Fruit fly (Drosophila melanogaster) whole organism, pupa: ENCODE data around the gene CG2126.
A peak's percentile ranks its signal among the peaks of the same experiment; 100 is the strongest.

ENCODE experiments used
- CG10348 ChIP-seq: fragments of 200-800 bp; sonication (Bioruptor generic); IDR thresholded peaks from 2 replicates; pipeline ENCODE4 v1.3.6; 2022; ENCODE audit warnings: missing biosample characterization, missing genetic modification characterization
- CG12605 ChIP-seq: fragments of 200-800 bp; sonication (Bioruptor generic); IDR thresholded peaks from 2 replicates; pipeline ENCODE4 v1.3.6; 2022; ENCODE audit warnings: missing biosample characterization, missing genetic modification characterization
- CG13204 ChIP-seq: fragments of 200-800 bp; sonication (Bioruptor generic); optimal IDR thresholded peaks from 2 replicates; lab custom pipeline; 2018; ENCODE audit warnings: missing biosample characterization, mild to moderate bottlenecking, missing genetic modification characterization, moderate library complexity
- CG14655 ChIP-seq: fragments of 200-800 bp; sonication (Bioruptor generic); optimal IDR thresholded peaks from 3 replicates; lab custom pipeline; 2017; ENCODE audit warnings: mild to moderate bottlenecking, missing biosample characterization, missing genetic modification reagents, missing genetic modification characterization
- CG15710 ChIP-seq: fragments of 200-800 bp; sonication (Bioruptor generic); optimal IDR thresholded peaks from 2 replicates; lab custom pipeline; 2018; ENCODE audit warnings: missing biosample characterization, mild to moderate bottlenecking, missing genetic modification characterization, moderate library complexity
- CG17806 ChIP-seq: fragments of 200-800 bp; sonication (Bioruptor generic); optimal IDR thresholded peaks from 2 replicates; lab custom pipeline; 2018; ENCODE audit warnings: missing biosample characterization, mild to moderate bottlenecking, missing genetic modification characterization, moderate library complexity
- CG32121 ChIP-seq: fragments of 200-800 bp; sonication (Bioruptor generic); IDR thresholded peaks from 2 replicates; pipeline ENCODE4 v1.3.6; 2022; ENCODE audit warnings: missing biosample characterization, missing genetic modification characterization
- CG34367 ChIP-seq: fragments of 200-800 bp; sonication (Bioruptor generic); optimal IDR thresholded peaks from 2 replicates; lab custom pipeline; 2018; ENCODE audit warnings: missing biosample characterization, mild to moderate bottlenecking, missing genetic modification characterization
- CG4496 ChIP-seq: fragments of 200-800 bp; sonication (Bioruptor generic); IDR thresholded peaks from 3 replicates; pipeline ENCODE4 v1.3.6; 2022; ENCODE audit warnings: missing biosample characterization, missing genetic modification characterization
- CG8159 ChIP-seq: fragments of 200-800 bp; sonication (Bioruptor generic); optimal IDR thresholded peaks from 3 replicates; lab custom pipeline; 2018; ENCODE audit warnings: missing biosample characterization, mild to moderate bottlenecking, missing genetic modification characterization, moderate library complexity
- CG8301 ChIP-seq: fragments of 200-800 bp; sonication (Bioruptor generic); optimal IDR thresholded peaks from 2 replicates; lab custom pipeline; 2018; ENCODE audit warnings: missing biosample characterization, mild to moderate bottlenecking, missing genetic modification characterization
- CG9948 ChIP-seq: fragments of 200-800 bp; sonication (Bioruptor generic); optimal IDR thresholded peaks from 2 replicates; lab custom pipeline; 2018; ENCODE audit warnings: missing biosample characterization, mild to moderate bottlenecking, missing genetic modification characterization, moderate library complexity
- D1 ChIP-seq: fragments of 200-800 bp; sonication (Bioruptor generic); optimal IDR thresholded peaks from 2 replicates; lab custom pipeline; 2018; ENCODE audit warnings: missing biosample characterization, mild to moderate bottlenecking, missing genetic modification characterization, moderate library complexity
- EcR ChIP-seq: fragments of 200-800 bp; sonication (Bioruptor generic); optimal IDR thresholded peaks from 3 replicates; lab custom pipeline; 2019; ENCODE audit warnings: missing biosample characterization, missing genetic modification characterization, mild to moderate bottlenecking, moderate library complexity, missing genetic modification reagents
- Ets98B ChIP-seq: fragments of 200-800 bp; sonication (Bioruptor generic); IDR thresholded peaks from 2 replicates; pipeline ENCODE4 v1.3.6; 2022; ENCODE audit warnings: missing biosample characterization, missing genetic modification characterization
- Pif1A ChIP-seq: fragments of 200-800 bp; sonication (Bioruptor generic); optimal IDR thresholded peaks from 3 replicates; lab custom pipeline; 2016; ENCODE audit warnings: missing biosample characterization, missing genetic modification characterization
- Pif1B ChIP-seq: fragments of 200-800 bp; sonication (Bioruptor generic); optimal IDR thresholded peaks from 3 replicates; lab custom pipeline; 2016; ENCODE audit warnings: missing biosample characterization, missing genetic modification characterization
- Snoo ChIP-seq: fragments of 200-800 bp; sonication (Bioruptor generic); optimal IDR thresholded peaks from 3 replicates; lab custom pipeline; 2017; ENCODE audit warnings: missing biosample characterization, mild to moderate bottlenecking, missing genetic modification characterization, inconsistent platforms
- fd96Ca ChIP-seq: fragments of 200-800 bp; sonication (Bioruptor generic); IDR thresholded peaks from 3 replicates; pipeline ENCODE4 v1.3.6; 2022; ENCODE audit warnings: missing biosample characterization, missing genetic modification characterization
- gl ChIP-seq: fragments of 200-800 bp; sonication (Bioruptor generic); optimal IDR thresholded peaks from 2 replicates; lab custom pipeline; 2018; ENCODE audit warnings: missing biosample characterization, mild to moderate bottlenecking, missing genetic modification characterization
- rn ChIP-seq: fragments of 200-800 bp; sonication (Bioruptor generic); IDR thresholded peaks from 2 replicates; pipeline ENCODE4 v1.3.6; 2022; ENCODE audit warnings: missing biosample characterization, missing genetic modification characterization

CG2126 gene

dm6 chr3R:31748093-31748996 is 28.1 kb downstream of the CG2126 start:
- TF ChIP-seq CG15710 (tag; lab: Kevin White, UChicago) = peak; percentile 47
- no peak for TF ChIP-seq rn (GFP tag; lab: Robert Waterston, UW)
- TF ChIP-seq CG13204 = peak; percentile 93
- TF ChIP-seq Pif1A (GFP tag; lab: Kevin White, UChicago) = peak; percentile 38
- TF ChIP-seq CG34367 = peak; percentile 37
- peak; percentile 15 for TF ChIP-seq CG17806 (tag; lab: Kevin White, UChicago)
- no peak for TF ChIP-seq CG4496 (GFP tag; lab: Robert Waterston, UW)
- no peak for TF ChIP-seq CG32121 (GFP tag; lab: Robert Waterston, UW)
- TF ChIP-seq CG8159 = no peak
- TF ChIP-seq gl (tag; lab: Kevin White, UChicago) = peak; percentile 79
- peak; percentile 69 for TF ChIP-seq EcR (GFP tag; lab: Kevin White, UChicago)
- TF ChIP-seq D1 (tag; lab: Kevin White, UChicago) = no peak
- no peak for TF ChIP-seq Snoo (tag; lab: Kevin White, UChicago)
- TF ChIP-seq CG12605 (GFP tag; lab: Robert Waterston, UW) = no peak
- TF ChIP-seq CG8301 (tag; lab: Kevin White, UChicago) = peak; percentile 48
- TF ChIP-seq CG10348 (GFP tag; lab: Robert Waterston, UW) = no peak
- no peak for TF ChIP-seq fd96Ca
- TF ChIP-seq CG14655 (GFP tag; lab: Kevin White, UChicago) = no peak
- no peak for TF ChIP-seq Ets98B (GFP tag; lab: Robert Waterston, UW)
- peak; percentile 55 for TF ChIP-seq Pif1B (GFP tag; lab: Kevin White, UChicago)
- peak; percentile 4 for TF ChIP-seq CG9948
- TF ChIP-seq, all 21 proteins: peak for 10

DNA sequence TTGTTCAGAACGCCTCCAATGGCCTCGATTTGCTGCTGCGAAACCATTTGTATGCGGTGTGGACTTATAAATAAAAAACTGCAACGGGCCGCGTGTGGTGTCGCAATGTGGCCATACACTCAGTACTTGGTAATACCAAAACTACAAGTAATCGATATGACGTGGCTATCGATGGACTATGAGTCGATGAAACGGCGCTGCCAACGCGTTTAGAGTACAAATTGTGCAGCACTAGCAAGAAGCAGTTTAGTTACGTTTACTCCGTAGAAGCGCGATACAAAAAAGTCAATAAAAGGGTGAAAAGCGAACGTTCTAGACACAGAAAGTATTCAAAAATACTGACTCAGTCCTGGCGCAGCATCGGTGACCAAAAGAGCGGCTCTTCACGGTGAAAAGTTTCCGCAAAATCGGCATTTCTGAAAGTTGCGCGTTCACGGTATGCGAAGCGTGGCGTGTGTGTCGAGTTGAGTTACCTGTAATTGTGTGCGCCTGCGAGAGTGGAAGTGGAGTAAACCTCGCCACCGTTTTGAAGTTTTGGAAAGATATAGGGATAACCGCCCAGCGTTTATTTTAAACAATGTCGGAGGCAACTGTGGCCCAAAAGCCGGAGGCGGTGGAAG is 28.9 kb downstream of the CG2126 start, which contains the start of the genes nero and CG1910:
nero (minus strand) TSS at position 130 of the 620 bp plus-strand sequence.
CG1910 (plus strand) TSS at position 215 of the 620 bp plus-strand sequence.
- TF ChIP-seq rn (GFP tag; lab: Robert Waterston, UW) (no peak), gl (tag; lab: Kevin White, UChicago) (no peak), Pif1A (GFP tag; lab: Kevin White, UChicago) (no peak), CG14655 (GFP tag; lab: Kevin White, UChicago) (no peak), Snoo (tag; lab: Kevin White, UChicago) (no peak), CG10348 (GFP tag; lab: Robert Waterston, UW) (no peak), Pif1B (GFP tag; lab: Kevin White, UChicago) (no peak), D1 (tag; lab: Kevin White, UChicago) (no peak), Ets98B (GFP tag; lab: Robert Waterston, UW) (no peak), CG15710 (tag; lab: Kevin White, UChicago) (no peak), CG34367 (no peak), CG4496 (GFP tag; lab: Robert Waterston, UW) (no peak), fd96Ca (no peak)

dm6 chr3R:31745629-31746081 is 30.8 kb downstream of the CG2126 start, which contains the start of gene awd:
Gene awd (minus strand): TSS chr3R:31746077.
- TF ChIP-seq Snoo (tag; lab: Kevin White, UChicago) = peak; percentile 33
- peak; percentile 62 for TF ChIP-seq EcR (GFP tag; lab: Kevin White, UChicago)
- 0 out of 3 replicates have a peak, but pooled peaks have one; percentile 36 for TF ChIP-seq fd96Ca
- peak; percentile 9 for TF ChIP-seq CG8301 (tag; lab: Kevin White, UChicago)
- peak; percentile 5 for TF ChIP-seq CG15710 (tag; lab: Kevin White, UChicago)
- peak; percentile 26 for TF ChIP-seq Pif1B (GFP tag; lab: Kevin White, UChicago)
- TF ChIP-seq Pif1A (GFP tag; lab: Kevin White, UChicago) = no peak
- no peak; the same call in 1 of the 2 replicates for TF ChIP-seq CG12605 (GFP tag; lab: Robert Waterston, UW)

dm6 chr3R:31744044-31744652 is 32.3 kb downstream of the CG2126 start, which contains the start of gene CG1896:
Gene CG1896 (plus strand): TSS chr3R:31744282.
- TF ChIP-seq CG34367 (peak; percentile 21), Snoo (tag; lab: Kevin White, UChicago) (peak; percentile 65), CG4496 (GFP tag; lab: Robert Waterston, UW) (peak; percentile 88), Ets98B (GFP tag; lab: Robert Waterston, UW) (peak; percentile 70), CG17806 (tag; lab: Kevin White, UChicago) (peak; percentile 43), fd96Ca (peak; percentile 83), CG10348 (GFP tag; lab: Robert Waterston, UW) (no peak), EcR (GFP tag; lab: Kevin White, UChicago) (no peak), CG9948 (peak; percentile 24), CG13204 (no peak), rn (GFP tag; lab: Robert Waterston, UW) (peak; percentile 52; the same call in 1 of the 2 replicates), CG15710 (tag; lab: Kevin White, UChicago) (peak; percentile 51), D1 (tag; lab: Kevin White, UChicago) (no peak), CG8159 (peak; percentile 54), Pif1A (GFP tag; lab: Kevin White, UChicago) (peak; percentile 62), gl (tag; lab: Kevin White, UChicago) (no peak), CG14655 (GFP tag; lab: Kevin White, UChicago) (no peak), Pif1B (GFP tag; lab: Kevin White, UChicago) (peak; percentile 75), CG12605 (GFP tag; lab: Robert Waterston, UW) (peak; percentile 23; the same call in 1 of the 2 replicates), CG8301 (tag; lab: Kevin White, UChicago) (peak; percentile 40), CG32121 (GFP tag; lab: Robert Waterston, UW) (peak; percentile 51)
- TF ChIP-seq, all 21 proteins: peak for 15
